Worm (Caenorhabditis elegans) whole organism, L4 larva: ENCODE measurements around the gene Y37E11AL.12.

Source experiments
- F10B5.3 ChIP-seq: sonication (generic microtip); optimal IDR thresholded peaks from 2 replicates; lab custom pipeline; 2016; ENCODE audit warnings: mild to moderate bottlenecking, missing genetic modification characterization, missing compliant biosample characterization
- ZK546.5 ChIP-seq, 2 experiments: sonication (generic microtip); optimal IDR thresholded peaks; 2 replicates each; lab custom pipeline; 2017; ENCODE audit warnings: missing biosample characterization in 2 of 2, missing genetic modification characterization in 2 of 2
- ama-1 ChIP-seq: fragments of 150-350 bp; optimal IDR thresholded peaks from 2 replicates; lab custom pipeline; 2014; ENCODE audit warnings: inconsistent platforms, mixed read lengths
- ceh-82 ChIP-seq: sonication (generic microtip); optimal IDR thresholded peaks from 2 replicates; lab custom pipeline; 2017; ENCODE audit warnings: missing biosample characterization, missing genetic modification characterization
- fkh-10 ChIP-seq: fragments of 150-350 bp; optimal IDR thresholded peaks from 2 replicates; lab custom pipeline; 2014; ENCODE audit warnings: missing biosample characterization, missing genetic modification reagents, missing genetic modification characterization
- lin-15B ChIP-seq: fragments of 150-350 bp; sonication (generic microtip); optimal IDR thresholded peaks from 3 replicates; lab custom pipeline; 2014; ENCODE audit warnings: missing biosample characterization, missing genetic modification characterization
- lsy-2 ChIP-seq, 2 experiments: fragments of 150-350 bp in 1 of 2; sonication (generic microtip) in 1 of 2; optimal IDR thresholded peaks; 2 replicates each; lab custom pipeline; 2014 to 2017; ENCODE audit warnings: missing biosample characterization in 2 of 2, missing genetic modification characterization in 2 of 2
- zag-1 ChIP-seq: fragments of 150-350 bp; optimal IDR thresholded peaks from 2 replicates; lab custom pipeline; 2014; ENCODE audit warnings: missing biosample characterization, missing genetic modification characterization

- no peak for TF ChIP-seq ceh-82 (tag; lab: Kevin White, UChicago)
- no peak for TF ChIP-seq ama-1 (lab: Kevin White, UChicago)
- no peak for TF ChIP-seq ZK546.5 (tag; optimal IDR thresholded peaks at IDR 0.05; lab: Kevin White, UChicago)
- no peak for TF ChIP-seq lin-15B (tag; lab: Kevin White, UChicago)
- TF ChIP-seq zag-1 (tag; lab: Kevin White, UChicago): no peak
- TF ChIP-seq fkh-10 (GFP tag; lab: Kevin White, UChicago): no peak
- TF ChIP-seq F10B5.3 (tag; lab: Kevin White, UChicago): no peak
- no peak for TF ChIP-seq lsy-2 (tag; optimal IDR thresholded peaks at IDR 0.05; lab: Kevin White, UChicago)
Measured at ce11 chrIV:3721973-3722372, 20.2 kb upstream of the Y37E11AL.12 start.
